Worm (Caenorhabditis elegans): ENCODE measurements around the gene gpa-11.

DNA sequence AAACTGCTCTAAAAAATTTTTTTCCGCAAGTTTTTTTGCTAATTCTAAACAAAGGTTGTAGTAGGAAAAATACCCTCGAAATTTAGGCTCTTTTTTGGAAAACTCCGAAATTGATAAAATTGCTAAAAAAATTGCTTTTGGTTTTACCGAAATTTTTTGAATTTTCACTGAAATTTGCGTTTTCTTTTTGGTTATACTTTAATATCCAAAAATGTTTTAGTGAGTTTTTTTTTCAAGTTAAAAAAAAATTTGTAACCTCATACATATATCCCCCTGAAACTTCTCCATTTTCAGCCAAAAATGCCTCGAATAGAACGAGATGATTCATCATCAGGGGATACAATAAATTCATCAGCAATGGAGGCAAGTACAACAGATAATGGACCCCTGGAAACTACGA is at the start of gene gpa-11:
- TF ChIP-seq gmeb-2 (tag; optimal IDR thresholded peaks at IDR 0.05) (no peak), unc-42 (tag; optimal IDR thresholded peaks at IDR 0.05) (no peak), lin-11 (tag; optimal IDR thresholded peaks at IDR 0.05) (no peak), ceh-48 (tag; optimal IDR thresholded peaks at IDR 0.05) (no peak), ceh-45 (GFP tag; IDR thresholded peaks at IDR 0.05) (no peak), pqm-1 (tag; optimal IDR thresholded peaks at IDR 0.05) (no peak), fkh-10 (GFP tag; optimal IDR thresholded peaks at IDR 0.05) (no peak)

Data from whole organism, late embryonic.